Worm (Caenorhabditis elegans): ENCODE results near the gene Y32F6A.4.

The Y32F6A.4 gene

ce11 chrV:10410030-10410713 is 23.7 kb downstream of the Y32F6A.4 start, which contains the start of gene F15H10.12:
Gene F15H10.12, minus strand, starts transcription at chrV:10410080.
- no peak for TF ChIP-seq ceh-82 (tag; optimal IDR thresholded peaks at IDR 0.05)
- TF ChIP-seq unc-55 (GFP tag; optimal IDR thresholded peaks at IDR 0.05): no peak
- TF ChIP-seq snpc-4 (tag; optimal IDR thresholded peaks at IDR 0.05): no peak
- no peak for TF ChIP-seq nhr-11 (tag; optimal IDR thresholded peaks at IDR 0.05)
- TF ChIP-seq ceh-16 (tag; optimal IDR thresholded peaks at IDR 0.05): no peak
- no peak for TF ChIP-seq R02D3.7 (tag; optimal IDR thresholded peaks at IDR 0.05)
- TF ChIP-seq peb-1 (tag; optimal IDR thresholded peaks at IDR 0.05): no peak
- no peak for TF ChIP-seq elt-3 (tag; optimal IDR thresholded peaks at IDR 0.05)
- no peak for TF ChIP-seq skn-1 (tag; optimal IDR thresholded peaks at IDR 0.05)
- no peak for TF ChIP-seq alr-1 (tag; optimal IDR thresholded peaks at IDR 0.05)
- TF ChIP-seq lsy-2 (tag; optimal IDR thresholded peaks at IDR 0.05): no peak
- TF ChIP-seq Y55F3AM.14 (GFP tag; optimal IDR thresholded peaks at IDR 0.05): no peak
- no peak for TF ChIP-seq ZK546.5 (tag; optimal IDR thresholded peaks at IDR 0.05)
- no peak for TF ChIP-seq nhr-129 (tag; optimal IDR thresholded peaks at IDR 0.05)
- TF ChIP-seq ztf-4 (tag; optimal IDR thresholded peaks at IDR 0.05): no peak
- TF ChIP-seq mbf-1 (tag; optimal IDR thresholded peaks at IDR 0.05): no peak

- TF ChIP-seq aly-2 (tag; optimal IDR thresholded peaks at IDR 0.05) (no peak), skn-1 (tag; optimal IDR thresholded peaks at IDR 0.05) (no peak), peb-1 (tag; optimal IDR thresholded peaks at IDR 0.05) (no peak), nhr-25 (tag; optimal IDR thresholded peaks at IDR 0.05) (no peak), ceh-16 (tag; optimal IDR thresholded peaks at IDR 0.05) (no peak), snpc-4 (tag; optimal IDR thresholded peaks at IDR 0.05) (no peak), mab-5 (tag; optimal IDR thresholded peaks at IDR 0.05) (no peak), mdl-1 (tag; optimal IDR thresholded peaks at IDR 0.05) (no peak), F13H6.1 (tag; optimal IDR thresholded peaks at IDR 0.05) (no peak), nhr-21 (tag; optimal IDR thresholded peaks at IDR 0.05) (no peak), R02D3.7 (tag; optimal IDR thresholded peaks at IDR 0.05) (no peak), lin-13 (GFP tag; optimal IDR thresholded peaks at IDR 0.05) (no peak), lsy-2 (tag; optimal IDR thresholded peaks at IDR 0.05) (no peak), unc-55 (GFP tag; optimal IDR thresholded peaks at IDR 0.05) (no peak), nhr-237 (tag; optimal IDR thresholded peaks at IDR 0.05) (no peak), fos-1 (tag; optimal IDR thresholded peaks at IDR 0.05) (no peak), zag-1 (tag; optimal IDR thresholded peaks at IDR 0.05) (no peak), nhr-77 (tag; optimal IDR thresholded peaks at IDR 0.05) (no peak), mbf-1 (tag; optimal IDR thresholded peaks at IDR 0.05) (no peak)
These were observed 27.6 kb downstream of the Y32F6A.4 start, which contains the start of gene F15H10.7 for ce11 chrV:10406313-10406712. Gene F15H10.7, minus strand, starts transcription at chrV:10406413.

ce11 chrV:10404701-10405100 is 29.2 kb downstream of the Y32F6A.4 start:
- TF ChIP-seq R02D3.7 (tag; optimal IDR thresholded peaks at IDR 0.05): no peak
- TF ChIP-seq sem-4 (tag; optimal IDR thresholded peaks at IDR 0.05): no peak
- TF ChIP-seq ceh-16 (tag; optimal IDR thresholded peaks at IDR 0.05): no peak
- no peak for TF ChIP-seq blmp-1 (tag; optimal IDR thresholded peaks at IDR 0.05; ENCODE audit: insufficient read depth)
- TF ChIP-seq egl-27 (tag; optimal IDR thresholded peaks at IDR 0.05): no peak
- TF ChIP-seq fos-1 (tag; optimal IDR thresholded peaks at IDR 0.05): peak; percentile 29
- TF ChIP-seq gmeb-1 (tag; optimal IDR thresholded peaks at IDR 0.05): no peak
- TF ChIP-seq sma-3 (GFP tag; optimal IDR thresholded peaks at IDR 0.05): no peak
- TF ChIP-seq aly-2 (tag; optimal IDR thresholded peaks at IDR 0.05): no peak

ce11 chrV:10402804-10403203 is 31.1 kb downstream of the Y32F6A.4 start, which contains the start of gene F15H10.8:
Gene F15H10.8, minus strand, starts transcription at chrV:10402904.
- TF ChIP-seq nhr-21 (tag; optimal IDR thresholded peaks at IDR 0.05) (no peak), alr-1 (tag; optimal IDR thresholded peaks at IDR 0.05) (no peak), mbf-1 (tag; optimal IDR thresholded peaks at IDR 0.05) (no peak), aly-2 (tag; optimal IDR thresholded peaks at IDR 0.05) (no peak), nhr-23 (tag; optimal IDR thresholded peaks at IDR 0.05) (no peak), R02D3.7 (tag; optimal IDR thresholded peaks at IDR 0.05) (no peak), nhr-11 (tag; optimal IDR thresholded peaks at IDR 0.05) (no peak), elt-3 (tag; optimal IDR thresholded peaks at IDR 0.05) (no peak), ztf-1 (GFP tag; conservative IDR thresholded peaks at IDR 0.05) (no peak), lin-11 (tag; optimal IDR thresholded peaks at IDR 0.05) (no peak), nhr-77 (tag; optimal IDR thresholded peaks at IDR 0.05) (no peak), C34F6.9 (tag; optimal IDR thresholded peaks at IDR 0.05) (no peak), egl-27 (tag; optimal IDR thresholded peaks at IDR 0.05) (no peak), lin-39 (tag; optimal IDR thresholded peaks at IDR 0.05) (no peak), snpc-4 (tag; optimal IDR thresholded peaks at IDR 0.05) (no peak), nhr-12 (tag; optimal IDR thresholded peaks at IDR 0.05) (no peak), nhr-6 (tag; optimal IDR thresholded peaks at IDR 0.05) (no peak), skn-1 (tag; optimal IDR thresholded peaks at IDR 0.05) (no peak), ama-1 (optimal IDR thresholded peaks at IDR 0.05) (no peak)
